Comparison of ENCODE assay signal across 1 worm cellular context in the genomic region with DNA sequence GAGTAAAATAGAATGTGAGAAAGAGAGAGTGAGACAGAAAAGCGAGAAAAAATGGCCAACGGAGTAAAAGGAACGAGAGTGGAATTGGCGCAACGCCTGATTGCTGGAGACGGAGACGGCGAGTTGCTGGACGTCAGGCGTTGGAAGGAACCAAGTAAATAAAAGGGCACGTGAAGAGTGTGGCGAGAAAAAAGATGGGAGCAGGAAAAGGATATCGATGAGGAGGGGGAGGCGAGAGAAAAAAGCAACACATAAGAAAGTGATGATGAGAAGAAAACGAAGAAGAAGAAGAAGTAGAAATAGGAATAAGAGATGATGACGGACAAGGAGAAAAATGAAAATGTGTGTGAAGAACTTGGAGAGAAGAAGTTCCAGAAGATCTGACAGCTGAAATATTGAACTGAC.
A peak's percentile ranks its signal among the peaks of the same experiment; 100 is the strongest.
TF ChIP-seq lines count a peak whose summit lies in the region.

No protein-coding gene starts in this region.

TF ChIP-seq in whole organism, L1 larva, 84 proteins besides CTCF, POLR2A, EP300 and RAD21 (continued from another document):
- TF ChIP-seq efl-1 (optimal IDR thresholded peaks at IDR 0.05; lab: Kevin White, UChicago) (peak; percentile 71 to 72), efl-1 (GFP tag; optimal IDR thresholded peaks at IDR 0.05 in 1 of 2; lab: Kevin White, UChicago) (peak; percentile 38 to 88), nhr-77 (tag; optimal IDR thresholded peaks at IDR 0.05; lab: Kevin White, UChicago) (peak; percentile 88), ztf-11 (tag; optimal IDR thresholded peaks at IDR 0.05; lab: Kevin White, UChicago) (peak in 1 of 2 experiments; percentile 31), lin-39 (tag; optimal IDR thresholded peaks at IDR 0.05; lab: Kevin White, UChicago) (no peak), ets-5 (GFP tag; IDR thresholded peaks at IDR 0.05; lab: Robert Waterston, UW) (no peak), unc-30 (tag; optimal IDR thresholded peaks at IDR 0.05; lab: Kevin White, UChicago) (no peak), nhr-71 (tag; optimal IDR thresholded peaks at IDR 0.05; lab: Kevin White, UChicago) (peak; percentile 97), rnt-1 (tag; optimal IDR thresholded peaks at IDR 0.05; lab: Kevin White, UChicago) (peak; percentile 81), lin-15B (tag; optimal IDR thresholded peaks at IDR 0.05; lab: Kevin White, UChicago) (no peak), ama-1 (optimal IDR thresholded peaks at IDR 0.05; lab: Kevin White, UChicago) (no peak), unc-62 (GFP tag; optimal IDR thresholded peaks at IDR 0.05; lab: Kevin White, UChicago) (no peak), aly-2 (tag; optimal IDR thresholded peaks at IDR 0.05; lab: Kevin White, UChicago) (no peak), lir-3 (tag; optimal IDR thresholded peaks at IDR 0.05; lab: Kevin White, UChicago; ENCODE audit: poor library complexity) (no peak), tbx-2 (tag; optimal IDR thresholded peaks at IDR 0.05; lab: Kevin White, UChicago) (peak; percentile 90), egl-13 (tag; optimal IDR thresholded peaks at IDR 0.05; lab: Kevin White, UChicago) (peak; percentile 89), elt-2 (tag; optimal IDR thresholded peaks at IDR 0.05; lab: Kevin White, UChicago) (no peak), skn-1 (tag; optimal IDR thresholded peaks at IDR 0.05; lab: Kevin White, UChicago) (peak; percentile 56), ceh-90 (tag; optimal IDR thresholded peaks at IDR 0.05; lab: Kevin White, UChicago) (no peak), xbp-1 (tag; optimal IDR thresholded peaks at IDR 0.05; lab: Kevin White, UChicago) (peak; percentile 70), hpl-2 (GFP tag; optimal IDR thresholded peaks at IDR 0.05; lab: Kevin White, UChicago) (no peak), egl-27 (tag; optimal IDR thresholded peaks at IDR 0.05; lab: Kevin White, UChicago) (peak; percentile 71 to 82)
